Fruit fly (Drosophila melanogaster): Measurements from ENCODE around the gene CG16812.

DNA sequence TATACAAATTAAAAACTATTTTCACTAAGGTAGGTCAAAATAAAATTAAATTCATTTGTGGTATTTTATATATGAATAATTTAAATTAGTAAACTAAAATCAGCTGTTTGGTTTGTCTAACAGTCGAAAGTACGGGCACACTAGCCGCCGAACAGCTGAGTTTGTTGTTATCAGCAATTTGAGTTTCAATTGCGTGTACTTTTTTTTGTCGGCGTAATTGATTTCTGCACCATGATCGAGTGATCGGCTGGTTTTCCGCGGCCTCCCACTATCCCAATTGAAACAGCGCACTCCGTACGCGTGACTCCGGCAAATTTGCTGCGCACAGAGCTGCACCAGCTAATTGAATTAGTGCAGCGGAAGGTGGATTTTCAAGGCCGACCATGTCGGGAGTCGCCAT is 43.3 kb upstream of the CG16812 start, which contains the start of gene Alg7:
- TF ChIP-seq pan (optimal IDR thresholded peaks at IDR 0.05): no peak
- TF ChIP-seq Dll (optimal IDR thresholded peaks at IDR 0.05): no peak
- TF ChIP-seq usp (GFP tag; optimal IDR thresholded peaks at IDR 0.05): no peak
- TF ChIP-seq psq (optimal IDR thresholded peaks at IDR 0.05): no peak
- TF ChIP-seq CG8478 (optimal IDR thresholded peaks at IDR 0.05): no peak
- no peak for TF ChIP-seq EcR (GFP tag; optimal IDR thresholded peaks at IDR 0.05)

Data from whole organism.